Worm (Caenorhabditis elegans) whole organism, young adult: ENCODE data around the gene ssp-34.

ENCODE experiments used
- B0019.2 ChIP-seq: fragments of 200-800 bp; sonication (Bioruptor generic); conservative IDR thresholded peaks from 2 replicates; pipeline ENCODE4 v1.3.6; 2022; ENCODE audit warnings: missing genetic modification reagents, missing genetic modification characterization, missing compliant biosample characterization
- B0035.1 ChIP-seq: sonication (generic microtip); optimal IDR thresholded peaks from 2 replicates; lab custom pipeline; 2016; ENCODE audit warnings: missing genetic modification characterization, mild to moderate bottlenecking, missing compliant biosample characterization, missing genotype, missing genetic modification reagents
- D2030.7 ChIP-seq: fragments of 200-800 bp; sonication (Bioruptor generic); IDR thresholded peaks from 2 replicates; pipeline ENCODE4 v1.3.6; 2022; ENCODE audit warnings: missing genetic modification reagents, missing genetic modification characterization, missing compliant biosample characterization
- F57A8.1 ChIP-seq: fragments of 200-800 bp; sonication (Bioruptor generic); optimal IDR thresholded peaks from 2 replicates; lab custom pipeline; 2018; ENCODE audit warnings: mild to moderate bottlenecking, missing genetic modification characterization, moderate library complexity, missing compliant biosample characterization
- F57C9.4 ChIP-seq: sonication (generic microtip); optimal IDR thresholded peaks from 2 replicates; lab custom pipeline; 2017; ENCODE audit warnings: mild to moderate bottlenecking, missing genetic modification characterization, missing compliant biosample characterization
- T07F8.4 ChIP-seq: sonication (generic microtip); optimal IDR thresholded peaks from 2 replicates; lab custom pipeline; 2016; ENCODE audit warnings: mild to moderate bottlenecking, missing genetic modification characterization, moderate library complexity, missing compliant biosample characterization
- Y53G8AR.9 ChIP-seq: fragments of 200-800 bp; sonication (Bioruptor generic); conservative IDR thresholded peaks from 2 replicates; pipeline ENCODE4 v1.3.6; 2022; ENCODE audit warnings: missing genetic modification reagents, missing genetic modification characterization, missing compliant biosample characterization
- Y56A3A.18 ChIP-seq: fragments of 200-800 bp; sonication (Bioruptor generic); IDR thresholded peaks from 2 replicates; pipeline ENCODE4 v1.3.6; 2022; ENCODE audit warnings: missing genetic modification reagents, missing genetic modification characterization, missing compliant biosample characterization
- Y79H2A.3 ChIP-seq: fragments of 200-800 bp; sonication (Bioruptor generic); conservative IDR thresholded peaks from 2 replicates; pipeline ENCODE4 v1.3.6; 2022; ENCODE audit warnings: missing genetic modification reagents, missing genetic modification characterization, missing compliant biosample characterization
- ZK185.1 ChIP-seq: sonication (generic microtip); optimal IDR thresholded peaks from 2 replicates; lab custom pipeline; 2016; ENCODE audit warnings: mild to moderate bottlenecking, missing genetic modification characterization, missing compliant biosample characterization; ENCODE audit not compliant: poor library complexity, severe bottlenecking
- atf-7 ChIP-seq: sonication (generic microtip); optimal IDR thresholded peaks from 2 replicates; lab custom pipeline; 2017; ENCODE audit warnings: mild to moderate bottlenecking, missing genetic modification characterization, missing compliant biosample characterization
- bed-1 ChIP-seq: fragments of 200-800 bp; sonication (Bioruptor generic); IDR thresholded peaks from 2 replicates; pipeline ENCODE4 v1.3.6; 2022; ENCODE audit warnings: missing genetic modification reagents, missing genetic modification characterization, missing compliant biosample characterization
- ccch-3 ChIP-seq: fragments of 200-800 bp; sonication (Bioruptor generic); optimal IDR thresholded peaks from 2 replicates; lab custom pipeline; 2018; ENCODE audit warnings: mild to moderate bottlenecking, missing genetic modification characterization, missing compliant biosample characterization
- cebp-1 ChIP-seq, 2 experiments: fragments of 200-800 bp in 1 of 2; sonication (Bioruptor generic) in 1 of 2; sonication (generic microtip) in 1 of 2; IDR thresholded peaks in 1 of 2; optimal IDR thresholded peaks in 1 of 2; 2 replicates each; pipeline versions ENCODE4 v1.3.6 to Lab custom; 2017 to 2022; ENCODE audit warnings: missing compliant biosample characterization in 2 of 2, missing genetic modification characterization in 2 of 2, mild to moderate bottlenecking in 1 of 2, missing genetic modification reagents in 1 of 2, moderate library complexity in 1 of 2
- cebp-2 ChIP-seq: fragments of 200-800 bp; sonication (Bioruptor generic); IDR thresholded peaks from 2 replicates; pipeline ENCODE4 v1.3.6; 2022; ENCODE audit warnings: missing genetic modification characterization, missing compliant biosample characterization
- ceh-100 ChIP-seq: fragments of 200-800 bp; sonication (Bioruptor generic); IDR thresholded peaks from 2 replicates; pipeline ENCODE4 v1.3.6; 2022; ENCODE audit warnings: missing genetic modification reagents, missing genetic modification characterization, missing compliant biosample characterization
- dox-1 ChIP-seq: fragments of 200-800 bp; sonication (Bioruptor generic); IDR thresholded peaks from 2 replicates; pipeline ENCODE4 v1.3.6; 2022; ENCODE audit warnings: missing genetic modification reagents, missing genetic modification characterization, missing compliant biosample characterization
- dpl-1 ChIP-seq: fragments of 150-350 bp; optimal IDR thresholded peaks from 2 replicates; lab custom pipeline; 2014; ENCODE audit warnings: missing biosample characterization, missing genetic modification reagents, missing genetic modification characterization
- egl-44 ChIP-seq: fragments of 200-800 bp; sonication (Bioruptor generic); IDR thresholded peaks from 2 replicates; pipeline ENCODE4 v1.3.6; 2022; ENCODE audit warnings: missing genetic modification reagents, missing genetic modification characterization, missing compliant biosample characterization
- ekl-4 ChIP-seq: fragments of 200-800 bp; sonication (Bioruptor generic); IDR thresholded peaks from 2 replicates; pipeline ENCODE4 v1.3.6; 2022; ENCODE audit warnings: missing genetic modification reagents, missing genetic modification characterization, missing compliant biosample characterization
- hrde-1 ChIP-seq: sonication (generic microtip); optimal IDR thresholded peaks from 2 replicates; lab custom pipeline; 2016; ENCODE audit warnings: missing genetic modification characterization, mild to moderate bottlenecking, missing compliant biosample characterization, moderate library complexity, missing genotype, missing genetic modification reagents, borderline replicate concordance
- lag-1 ChIP-seq: fragments of 200-800 bp; sonication (Bioruptor generic); IDR thresholded peaks from 2 replicates; pipeline ENCODE4 v1.3.6; 2022; ENCODE audit warnings: missing genetic modification reagents, missing genetic modification characterization, missing compliant biosample characterization
- let-607 ChIP-seq, 2 experiments: fragments of 200-800 bp in 1 of 2; sonication (Bioruptor generic) in 1 of 2; sonication (generic microtip) in 1 of 2; optimal IDR thresholded peaks; 2 replicates each; lab custom pipeline; 2016 to 2018; ENCODE audit warnings: mild to moderate bottlenecking in 2 of 2, missing compliant biosample characterization in 2 of 2, missing genetic modification characterization in 2 of 2, moderate library complexity in 2 of 2, missing genotype in 1 of 2
- lin-35 ChIP-seq, 3 experiments: fragments of 150-350 bp in 2 of 3; sonication (generic microtip) in 1 of 3; optimal IDR thresholded peaks; 2 replicates each; lab custom pipeline; 2014 to 2018; ENCODE audit warnings: missing biosample characterization in 3 of 3, missing genetic modification characterization in 3 of 3, missing genetic modification reagents in 3 of 3
- lin-54 ChIP-seq: fragments of 200-800 bp; sonication (Bioruptor generic); optimal IDR thresholded peaks from 2 replicates; lab custom pipeline; 2018; ENCODE audit warnings: mild to moderate bottlenecking, missing genetic modification characterization, missing compliant biosample characterization
- madf-10 ChIP-seq: sonication (generic microtip); optimal IDR thresholded peaks from 2 replicates; lab custom pipeline; 2016; ENCODE audit warnings: mild to moderate bottlenecking, missing genetic modification characterization, missing compliant biosample characterization
- nfya-1 ChIP-seq: sonication (generic microtip); optimal IDR thresholded peaks from 2 replicates; lab custom pipeline; 2017; ENCODE audit warnings: antibody characterized with exemption, missing compliant biosample characterization, missing genetic modification characterization, borderline replicate concordance; ENCODE audit not compliant: insufficient read depth
- nfyb-1 ChIP-seq: fragments of 200-800 bp; sonication (Bioruptor generic); IDR thresholded peaks from 2 replicates; pipeline ENCODE4 v1.3.6; 2022; ENCODE audit warnings: missing genetic modification reagents, missing genetic modification characterization, missing compliant biosample characterization
- nhr-120 ChIP-seq: fragments of 200-800 bp; sonication (Bioruptor generic); IDR thresholded peaks from 2 replicates; pipeline ENCODE4 v1.3.6; 2022; ENCODE audit warnings: missing genetic modification characterization, missing compliant biosample characterization
- nhr-179 ChIP-seq: sonication (generic microtip); optimal IDR thresholded peaks from 2 replicates; lab custom pipeline; 2016; ENCODE audit warnings: mild to moderate bottlenecking, missing genetic modification characterization, missing compliant biosample characterization
- nhr-80 ChIP-seq: sonication (generic microtip); optimal IDR thresholded peaks from 2 replicates; lab custom pipeline; 2016; ENCODE audit warnings: missing genetic modification characterization, missing compliant biosample characterization
- rcor-1 ChIP-seq: fragments of 200-800 bp; sonication (Bioruptor generic); IDR thresholded peaks from 2 replicates; pipeline ENCODE4 v1.3.6; 2022; ENCODE audit warnings: missing genetic modification reagents, missing genetic modification characterization, missing compliant biosample characterization
- snpc-1.3 ChIP-seq: sonication (generic microtip); optimal IDR thresholded peaks from 2 replicates; lab custom pipeline; 2017; ENCODE audit warnings: missing genetic modification characterization, mild to moderate bottlenecking, missing compliant biosample characterization, antibody characterized with exemption, moderate library complexity, missing genotype, missing genetic modification reagents; ENCODE audit not compliant: insufficient read depth
- zim-3 ChIP-seq: sonication (generic microtip); optimal IDR thresholded peaks from 2 replicates; lab custom pipeline; 2017; ENCODE audit warnings: mild to moderate bottlenecking, missing genetic modification characterization, moderate library complexity, missing compliant biosample characterization
- ztf-18 ChIP-seq: sonication (generic microtip); optimal IDR thresholded peaks from 2 replicates; lab custom pipeline; 2016; ENCODE audit warnings: missing genotype, mild to moderate bottlenecking, missing genetic modification characterization, missing compliant biosample characterization
- ztf-22 ChIP-seq: fragments of 200-800 bp; sonication (Bioruptor generic); optimal IDR thresholded peaks from 2 replicates; lab custom pipeline; 2018; ENCODE audit warnings: mild to moderate bottlenecking, missing genetic modification characterization, moderate library complexity, missing compliant biosample characterization

ssp-34 gene

DNA sequence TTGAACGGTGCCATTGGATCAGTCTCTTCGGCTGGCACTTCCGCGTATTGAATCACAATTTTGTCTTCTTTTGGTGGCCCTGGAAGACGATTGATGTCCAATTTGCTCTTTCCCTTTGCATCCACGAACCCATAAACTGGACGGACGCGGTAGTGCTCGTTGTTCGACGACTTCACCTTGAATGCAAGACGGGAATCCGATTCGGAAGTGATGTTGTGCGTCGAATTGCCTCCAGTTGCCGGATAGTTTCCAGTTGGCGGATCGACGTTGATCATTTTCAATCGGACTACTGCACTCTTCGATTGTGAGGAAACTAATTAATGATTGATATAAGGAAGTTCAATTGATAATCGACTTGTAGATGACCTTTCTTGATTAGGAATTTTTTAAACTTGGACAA is at the start of gene ssp-34:
ssp-34 (minus strand) TSS at position 275 of the 400 bp plus-strand sequence.
- TF ChIP-seq nhr-179 (tag; lab: Kevin White, UChicago) (no peak), snpc-1.3 (tag; lab: Kevin White, UChicago) (no peak), madf-10 (tag; lab: Kevin White, UChicago) (no peak), B0019.2 (GFP tag; lab: Robert Waterston, UW) (no peak), lin-54 (GFP tag; lab: Kevin White, UChicago) (no peak), dpl-1 (no peak), ZK185.1 (tag; lab: Kevin White, UChicago) (no peak), F57A8.1 (no peak), ceh-100 (GFP tag; lab: Robert Waterston, UW) (no peak), lag-1 (no peak), T07F8.4 (tag; lab: Kevin White, UChicago) (no peak), hrde-1 (tag; lab: Kevin White, UChicago) (no peak), Y56A3A.18 (GFP tag; lab: Robert Waterston, UW) (no peak), B0035.1 (no peak), F57C9.4 (tag; lab: Kevin White, UChicago) (no peak), rcor-1 (GFP tag; lab: Robert Waterston, UW) (no peak)

DNA sequence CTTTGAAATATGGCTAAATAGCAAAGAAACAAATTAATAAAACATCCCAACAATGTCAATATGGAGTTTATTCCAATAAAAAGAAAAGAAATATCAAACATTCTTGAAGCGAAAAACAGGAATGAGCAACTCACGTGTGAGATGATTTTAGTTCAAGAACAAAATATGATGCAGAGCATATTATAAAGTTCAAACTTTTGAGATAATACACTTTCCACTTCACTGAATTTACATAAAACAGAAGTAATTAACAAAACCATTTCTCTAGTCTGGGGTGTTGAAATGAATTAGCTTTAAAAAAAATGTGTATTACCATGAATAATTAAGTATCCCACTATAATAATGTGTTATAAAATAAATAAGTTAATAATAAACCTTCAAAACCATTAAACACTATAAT is 48.3 kb upstream of the ssp-34 start, which contains the start of gene srd-7:
srd-7 (minus strand) TSS at position 101 of the 400 bp plus-strand sequence.
- TF ChIP-seq bed-1 (no peak), ztf-22 (GFP tag; lab: Kevin White, UChicago) (no peak), zim-3 (no peak), ccch-3 (GFP tag; lab: Kevin White, UChicago) (no peak), Y79H2A.3 (GFP tag; lab: Robert Waterston, UW) (no peak)

DNA sequence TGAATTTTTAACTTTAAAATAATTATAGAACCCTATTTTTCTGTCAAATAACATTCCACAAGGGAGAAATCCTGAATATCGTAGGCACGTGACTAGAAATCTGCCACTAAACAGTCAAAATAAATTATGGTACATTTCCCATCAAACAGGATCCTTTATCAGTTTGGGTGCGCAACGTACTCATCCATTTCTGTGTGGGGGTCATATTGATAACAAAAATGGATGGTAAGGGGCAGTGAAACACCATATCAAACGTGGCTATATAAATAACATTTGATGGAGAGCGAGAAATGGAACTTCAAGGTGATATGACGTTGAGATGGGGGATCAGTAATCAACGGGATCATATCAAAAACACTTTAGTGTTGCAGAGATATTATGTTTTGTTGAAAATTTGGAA is 45.7 kb upstream of the ssp-34 start:
- TF ChIP-seq dox-1 (GFP tag; lab: Robert Waterston, UW) (no peak), Y53G8AR.9 (GFP tag; lab: Robert Waterston, UW) (no peak), nfyb-1 (GFP tag; lab: Robert Waterston, UW) (no peak), nhr-120 (no peak), nfya-1 (tag; lab: Kevin White, UChicago) (no peak), lin-35 (GFP tag; optimal IDR thresholded peaks at IDR 0.05; lab: Kevin White, UChicago) (no peak), egl-44 (GFP tag; lab: Robert Waterston, UW) (no peak), cebp-1 (GFP tag; IDR thresholded peaks at IDR 0.05; lab: Robert Waterston, UW) (no peak), cebp-1 (tag; optimal IDR thresholded peaks at IDR 0.05; lab: Kevin White, UChicago) (no peak), F57A8.1 (no peak), D2030.7 (GFP tag; lab: Robert Waterston, UW) (no peak), ZK185.1 (tag; lab: Kevin White, UChicago) (no peak), nhr-80 (tag; lab: Kevin White, UChicago) (no peak), ekl-4 (GFP tag; lab: Robert Waterston, UW) (no peak), ztf-18 (tag; lab: Kevin White, UChicago) (no peak), hrde-1 (tag; lab: Kevin White, UChicago) (no peak), cebp-2 (GFP tag; lab: Robert Waterston, UW) (no peak), let-607 (tag; optimal IDR thresholded peaks at IDR 0.05; lab: Kevin White, UChicago) (no peak), atf-7 (tag; lab: Kevin White, UChicago) (no peak)
